Worm (Caenorhabditis elegans) whole organism, L4/young adult: Measurements from ENCODE around the gene srg-69.
A peak's percentile ranks its signal among the peaks of the same experiment; 100 is the strongest.
"Not testable (repeated sequence)": the region's sequence is repeated elsewhere in the genome, so short reads cannot be mapped to it uniquely, and the experiment has no call there.

Experiments
- W03F9.2 ChIP-seq: fragments of 150-350 bp; optimal IDR thresholded peaks from 2 replicates; lab custom pipeline; 2014; ENCODE audit warnings: missing biosample characterization, missing genetic modification characterization
- dao-5 ChIP-seq: sonication (generic microtip); optimal IDR thresholded peaks from 2 replicates; lab custom pipeline; 2016; ENCODE audit warnings: missing genotype, missing genetic modification characterization, moderate library complexity, missing compliant biosample characterization
- him-1 ChIP-seq: sonication (generic microtip); optimal IDR thresholded peaks from 2 replicates; lab custom pipeline; 2016; ENCODE audit warnings: missing genotype, missing genetic modification reagents, missing genetic modification characterization, missing compliant biosample characterization

The srg-69 gene

DNA sequence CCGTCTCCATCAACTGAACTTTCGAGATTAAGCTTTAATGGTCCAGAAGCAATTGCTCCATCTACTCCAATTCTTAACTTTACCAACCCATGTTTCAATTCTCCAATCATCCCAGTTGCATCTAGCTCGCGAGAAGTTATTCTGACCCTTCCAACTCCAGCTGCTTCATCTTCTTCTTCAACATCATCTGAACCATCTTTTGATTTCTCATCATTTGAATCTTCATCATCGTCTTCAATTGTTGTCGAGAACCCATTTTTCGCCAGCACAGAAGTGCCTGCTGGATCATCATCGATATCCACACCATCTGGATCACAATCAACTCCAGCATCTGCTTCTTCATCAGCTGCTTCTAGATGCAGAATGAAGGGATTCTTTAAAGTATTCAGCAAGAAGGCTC, 15.9 kb upstream of the srg-69 start:
- no peak for TF ChIP-seq him-1

DNA sequence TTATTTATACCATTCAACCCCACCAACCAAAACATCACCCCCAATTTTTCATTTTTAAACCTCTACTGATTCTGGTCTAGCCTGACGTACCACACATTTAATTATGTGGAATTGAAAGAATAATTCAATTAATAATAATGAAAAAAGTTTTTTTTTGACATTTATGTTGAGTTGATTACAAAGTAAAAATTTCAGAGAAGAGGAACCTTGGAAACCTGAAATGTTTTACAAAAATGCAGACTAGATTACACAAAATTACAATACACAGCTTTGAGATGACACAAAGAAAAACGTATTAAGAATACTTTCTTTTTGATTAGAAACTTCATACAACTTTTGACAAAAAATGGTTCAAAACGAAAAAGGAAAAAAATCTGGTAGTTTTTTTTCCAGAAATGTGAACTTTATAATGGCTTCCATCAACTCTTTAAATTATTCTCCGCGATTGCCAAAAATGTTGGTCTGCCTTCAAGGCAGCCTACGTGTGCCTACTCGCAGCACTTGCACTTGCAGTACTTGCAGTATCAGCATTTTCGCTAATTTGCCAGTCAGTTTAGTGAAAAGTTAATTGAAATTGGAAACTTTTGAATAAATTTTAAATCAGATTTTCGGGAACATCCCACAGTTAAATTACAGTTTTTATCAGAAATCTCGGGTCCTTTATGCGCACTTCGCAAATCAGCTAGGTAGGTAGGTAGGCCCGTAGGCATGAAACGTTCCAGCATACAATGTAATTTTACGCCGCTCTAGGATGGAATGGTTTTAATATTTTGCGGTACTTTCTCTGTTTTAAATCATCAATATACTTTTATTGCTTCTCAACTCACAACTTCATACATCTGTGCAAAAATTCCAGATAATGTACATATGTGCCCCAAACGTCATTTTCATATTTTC, 14.6 kb upstream of the srg-69 start:
- peak; percentile 60 for TF ChIP-seq him-1
- no peak for TF ChIP-seq W03F9.2

DNA sequence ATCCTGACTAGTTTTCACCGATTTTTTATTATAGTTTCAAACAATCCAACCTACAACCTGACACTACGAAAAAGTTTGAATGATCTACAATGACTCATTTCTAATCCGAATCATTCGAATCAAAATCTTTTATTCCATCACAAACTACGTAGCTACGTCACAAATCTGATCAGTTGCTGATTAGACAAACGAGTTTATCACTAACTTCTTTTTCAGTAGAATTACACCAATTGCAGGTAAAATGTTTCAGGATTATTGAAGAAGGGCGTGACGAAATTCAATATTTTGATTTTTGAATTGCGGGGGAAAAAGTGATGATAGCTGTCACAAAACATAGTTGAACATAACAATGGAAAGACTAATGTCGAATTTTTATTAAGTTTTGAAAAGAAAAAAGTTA, 13.9 kb upstream of the srg-69 start:
- TF ChIP-seq W03F9.2 (no peak), him-1 (no peak), dao-5 (tag; lab: Kevin White, UChicago) (no peak)

DNA sequence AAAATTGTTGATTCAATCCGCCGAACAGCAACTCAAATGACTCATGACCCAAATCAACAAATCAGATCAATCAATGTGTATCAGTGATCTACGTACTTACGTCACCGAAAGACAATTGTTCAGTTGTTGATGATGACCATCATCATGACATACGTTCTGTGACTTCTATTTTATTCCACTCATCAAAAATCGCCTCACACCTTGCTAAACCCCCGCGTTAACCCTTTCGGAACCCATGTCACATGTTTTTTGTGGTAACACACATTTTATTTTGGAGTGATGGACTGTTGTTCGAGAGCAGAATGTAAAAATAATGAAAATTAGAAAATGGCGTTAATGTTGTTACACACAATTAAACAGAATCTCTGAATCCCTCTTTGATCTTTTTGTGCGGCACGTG, 13.1 kb upstream of the srg-69 start:
- TF ChIP-seq W03F9.2 (no peak), dao-5 (tag; lab: Kevin White, UChicago) (no peak), him-1 (no peak)

DNA sequence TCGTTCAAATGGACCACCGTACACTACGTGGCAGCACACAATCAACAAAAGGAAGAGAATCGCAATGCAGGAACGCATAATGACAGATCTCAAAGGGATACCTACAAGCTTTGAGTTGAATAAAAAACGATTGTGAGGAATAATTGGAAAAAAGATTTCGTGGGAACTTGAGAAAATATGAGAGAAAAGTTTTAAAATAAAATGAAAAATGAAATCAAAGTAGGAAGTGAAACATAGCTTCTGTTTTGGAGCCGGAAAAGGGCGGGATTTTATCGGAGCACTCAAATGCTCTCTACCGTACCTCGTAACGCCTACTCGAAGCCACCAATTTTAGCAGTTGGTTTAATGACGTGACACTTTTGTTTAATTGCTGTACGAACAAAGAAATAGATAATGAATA, 10.7 kb upstream of the srg-69 start, which contains the start of gene F09E5.14:
F09E5.14 (minus strand) TSS at position 101 of the 400 bp plus-strand sequence.
- TF ChIP-seq him-1: no peak
- no peak for TF ChIP-seq dao-5 (tag; lab: Kevin White, UChicago)
- no peak for TF ChIP-seq W03F9.2

DNA sequence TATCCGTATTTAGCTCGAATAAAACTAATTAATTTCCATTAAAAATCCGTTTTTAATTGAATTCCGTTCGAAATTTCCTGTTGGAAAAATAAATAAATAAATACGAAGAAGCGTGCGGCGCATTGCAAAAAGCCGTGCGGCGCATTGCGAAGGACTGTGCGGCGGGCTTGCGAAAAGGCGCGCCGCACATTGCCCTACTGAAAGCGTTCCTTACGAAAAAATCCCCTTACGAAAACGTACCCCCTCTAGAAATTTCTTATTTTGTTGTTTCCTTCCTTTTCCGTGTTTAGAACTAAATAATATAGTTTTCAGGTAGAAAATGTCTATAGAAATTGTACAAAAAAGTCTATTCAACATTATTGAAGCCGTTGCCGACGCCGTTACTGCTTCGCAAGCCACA, 5.1 kb upstream of the srg-69 start, which contains the start of gene F09E5.8:
F09E5.8 (plus strand) TSS at position 313 of the 400 bp plus-strand sequence.
- TF ChIP-seq W03F9.2; him-1; dao-5 (tag; lab: Kevin White, UChicago): not testable (repeated sequence)

DNA sequence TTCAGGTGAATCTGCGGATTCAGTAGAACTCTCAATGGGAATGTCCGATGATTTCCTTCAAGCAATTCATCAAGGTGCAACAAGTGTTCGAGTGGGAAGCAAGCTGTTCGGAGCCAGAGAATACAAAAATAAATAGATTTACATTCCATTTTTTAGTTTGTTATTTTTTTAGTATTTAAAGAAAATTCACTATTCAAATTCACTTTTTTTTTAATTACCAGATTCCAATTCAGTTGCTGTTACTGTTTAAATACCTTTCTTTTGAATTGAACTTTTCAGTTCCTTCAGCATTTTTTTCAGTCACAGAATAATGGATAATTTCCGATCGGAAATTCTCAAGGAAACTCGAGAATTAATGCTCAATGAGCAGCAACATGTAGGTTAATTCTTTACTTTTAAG, 3.7 kb upstream of the srg-69 start, which contains the start of gene F09E5.7:
F09E5.7 (plus strand) TSS at position 301 of the 400 bp plus-strand sequence.
- TF ChIP-seq dao-5 (tag; lab: Kevin White, UChicago) (no peak), him-1 (no peak), W03F9.2 (no peak)

DNA sequence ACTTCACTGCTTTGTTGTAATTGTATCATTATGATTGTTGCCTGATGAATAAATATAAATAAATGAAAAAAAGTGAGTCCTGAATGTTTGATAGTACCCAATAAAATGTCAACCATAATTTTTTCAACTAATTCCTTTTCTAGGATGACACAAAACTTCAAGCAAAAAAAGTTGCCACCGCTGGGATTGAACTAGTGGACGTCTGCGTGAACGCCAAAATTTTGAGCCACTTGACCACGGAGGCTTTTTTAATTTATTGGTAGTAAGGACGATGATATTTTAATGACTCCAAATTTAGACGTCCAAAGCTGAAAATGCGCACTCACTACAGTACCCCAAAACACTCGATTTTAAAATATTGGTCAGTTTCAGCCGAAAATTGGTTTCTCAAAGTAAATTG, 1.8 kb upstream of the srg-69 start:
- TF ChIP-seq W03F9.2: no peak
- TF ChIP-seq him-1: no peak
- TF ChIP-seq dao-5 (tag; lab: Kevin White, UChicago): peak; percentile 46

DNA sequence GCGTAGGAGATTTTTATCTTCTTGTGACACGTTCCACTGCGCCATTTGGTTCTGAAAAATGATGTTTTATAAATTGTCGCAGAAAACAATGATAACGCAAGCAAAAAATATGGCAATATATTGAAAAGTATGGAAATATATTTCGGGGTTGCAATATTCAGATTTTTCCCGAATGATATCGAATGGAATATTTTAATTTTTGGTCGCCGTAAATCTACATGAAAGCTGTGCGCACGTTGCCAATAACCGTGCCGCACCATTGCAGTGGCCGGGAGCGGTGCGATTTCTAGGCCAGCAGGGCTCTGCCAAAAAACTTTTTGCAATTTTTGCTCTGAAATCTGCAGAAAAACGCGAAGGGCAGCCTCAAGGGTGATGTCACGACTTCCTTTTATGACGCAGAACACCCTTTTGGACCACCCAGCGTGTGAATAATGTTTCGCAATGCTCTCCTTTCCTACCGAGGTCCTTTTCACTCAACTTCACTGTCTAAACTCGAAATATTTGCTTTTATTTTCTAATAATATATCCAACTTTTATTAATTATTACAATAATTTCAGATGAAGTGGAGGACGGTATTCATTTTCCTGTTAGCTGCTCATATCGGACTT, 2.8 kb downstream of the srg-69 start, which contains the start of the genes F09E5.11 and bmy-1:
F09E5.11 (minus strand) TSS at position 51 of the 609 bp plus-strand sequence.
bmy-1 (plus strand) TSS at position 559 of the 609 bp plus-strand sequence.
- TF ChIP-seq dao-5 (tag; lab: Kevin White, UChicago) (no peak), him-1 (peak; percentile 38), W03F9.2 (peak; percentile 67)

DNA sequence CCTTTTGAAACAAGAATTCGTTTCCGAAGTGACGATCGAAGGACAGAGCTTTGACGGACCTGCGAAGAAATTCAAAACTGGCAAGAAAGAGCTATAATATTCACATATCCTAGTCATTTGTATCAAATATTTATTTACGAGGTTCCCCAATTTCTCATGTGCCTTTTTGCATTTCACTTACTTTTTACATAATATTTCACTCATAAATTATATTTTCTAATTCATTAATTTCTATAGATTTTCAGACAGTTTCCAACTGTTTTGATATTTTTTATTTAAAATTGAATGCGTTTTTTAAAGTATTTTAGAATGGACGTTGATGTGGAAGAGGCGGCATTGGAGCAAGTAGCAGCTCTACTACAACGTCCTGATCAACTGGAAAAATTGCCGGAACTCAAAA, 3.8 kb downstream of the srg-69 start, which contains the start of gene sec-6:
sec-6 (plus strand) TSS at position 301 of the 400 bp plus-strand sequence.
- TF ChIP-seq dao-5 (tag; lab: Kevin White, UChicago): no peak
- no peak for TF ChIP-seq him-1
- TF ChIP-seq W03F9.2: no peak

DNA sequence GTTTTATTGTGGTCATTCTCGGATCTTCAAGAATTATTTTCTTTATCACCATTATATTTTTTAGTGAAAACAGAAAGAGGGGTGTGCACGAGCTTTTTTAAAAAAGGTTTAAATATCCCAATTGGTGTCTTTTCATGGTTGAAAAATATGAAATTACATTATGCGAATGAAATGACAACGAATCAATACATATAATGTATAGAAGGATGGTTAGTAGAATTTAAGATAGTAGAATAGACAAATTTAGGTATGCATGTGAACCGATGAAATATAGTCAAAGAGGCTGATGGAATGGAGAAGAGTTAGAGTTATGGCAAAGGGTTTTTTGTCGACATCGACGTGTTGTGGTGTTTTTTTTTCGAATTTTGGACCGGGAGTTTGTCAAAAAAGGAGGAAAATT, 9.0 kb downstream of the srg-69 start:
- no peak for TF ChIP-seq dao-5 (tag; lab: Kevin White, UChicago)
- no peak for TF ChIP-seq him-1
- TF ChIP-seq W03F9.2: no peak

DNA sequence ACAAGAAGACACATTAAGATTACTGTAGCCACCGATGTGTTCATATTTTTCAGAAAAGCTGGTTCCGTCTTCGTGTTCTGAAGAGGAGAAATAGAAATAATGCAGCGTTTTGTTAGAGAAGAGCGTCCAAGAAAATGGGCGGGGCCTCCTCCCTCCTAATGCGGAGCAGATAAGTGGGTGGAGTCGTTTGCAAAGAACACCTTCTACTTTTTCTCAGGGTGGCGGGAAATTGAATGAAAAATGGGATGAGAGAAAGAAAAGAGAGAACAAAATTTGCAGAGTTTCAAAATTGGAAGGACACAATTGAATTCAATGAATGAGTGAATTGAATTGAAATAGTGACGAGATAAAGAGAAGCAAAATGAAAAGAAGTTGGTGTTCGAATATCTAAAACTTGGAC, 10.2 kb downstream of the srg-69 start, which contains the start of gene F09E5.16:
F09E5.16 (minus strand) TSS at position 101 of the 400 bp plus-strand sequence.
- TF ChIP-seq W03F9.2 (no peak), him-1 (no peak), dao-5 (tag; lab: Kevin White, UChicago) (no peak)

DNA sequence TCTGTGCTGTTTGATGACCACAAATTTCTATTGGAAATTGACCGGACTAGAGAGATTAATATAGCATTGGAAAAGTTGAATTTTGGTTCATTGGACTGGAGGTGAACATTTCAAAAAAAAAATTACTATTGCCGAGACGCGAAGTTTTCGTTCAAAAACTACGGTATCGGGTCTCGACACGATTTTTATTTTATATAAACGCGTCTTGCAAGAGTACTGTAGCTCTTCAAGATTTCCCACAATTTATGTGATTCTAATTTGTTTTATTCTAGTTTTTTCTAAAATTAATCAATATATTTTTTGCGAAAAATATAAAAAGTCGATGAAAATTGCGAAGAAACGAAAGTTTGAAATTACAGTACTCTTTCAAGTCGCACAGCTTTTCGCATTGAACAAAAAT, 15.2 kb downstream of the srg-69 start, which contains the start of gene F09E5.12:
F09E5.12 (minus strand) TSS at position 101 of the 400 bp plus-strand sequence.
- TF ChIP-seq W03F9.2 (no peak), dao-5 (tag; lab: Kevin White, UChicago) (no peak), him-1 (no peak)

DNA sequence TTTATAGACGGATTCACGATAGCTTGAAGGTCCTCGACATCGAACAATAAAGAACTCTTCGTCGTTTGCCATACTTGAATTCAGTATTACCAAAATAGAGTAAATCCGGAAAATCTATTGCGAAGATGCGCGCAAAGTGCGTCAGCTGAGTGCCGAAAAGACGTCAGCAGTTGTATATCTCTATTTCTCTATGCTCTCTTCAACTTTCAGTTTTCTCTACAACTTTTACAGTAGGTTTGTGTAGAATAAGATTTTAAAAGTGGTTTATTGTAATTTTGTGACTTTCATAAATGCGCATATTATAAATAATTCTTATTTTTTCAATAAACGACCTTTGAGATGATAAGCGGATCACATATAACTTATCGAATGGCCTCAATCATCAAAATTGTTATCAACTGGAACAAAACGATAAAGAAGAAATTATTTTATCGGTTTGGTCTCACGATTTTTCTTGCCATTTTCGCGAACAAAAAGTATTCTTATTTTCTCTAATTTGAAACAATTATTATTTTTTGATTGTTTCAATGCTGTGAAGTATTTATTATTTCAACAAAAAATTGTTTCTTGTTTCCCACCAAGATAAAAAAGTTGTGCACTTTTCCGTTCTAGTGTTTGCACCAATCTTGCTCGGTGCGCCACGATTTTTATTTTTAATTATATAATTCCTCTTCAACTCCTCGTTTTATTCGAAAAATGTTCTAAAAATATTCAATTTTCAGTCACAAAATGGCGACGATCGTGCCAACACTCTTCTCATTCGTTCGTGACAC, 18.0 kb downstream of the srg-69 start, which contains the start of the genes agt-2 and F09E5.3:
agt-2 (minus strand) TSS at position 553 of the 773 bp plus-strand sequence.
F09E5.3 (plus strand) TSS at position 723 of the 773 bp plus-strand sequence.
- TF ChIP-seq him-1: no peak
- TF ChIP-seq dao-5 (tag; lab: Kevin White, UChicago): no peak
- peak; percentile 89 for TF ChIP-seq W03F9.2
